Worm (Caenorhabditis elegans) whole organism, young adult: ENCODE measurements around the gene bgnt-1.3.

Experiments
- ama-1 ChIP-seq, 3 experiments: fragments of 150-350 bp in 1 of 3; sonication (generic microtip) in 2 of 3; optimal IDR thresholded peaks; 2 replicates each; lab custom pipeline; 2014 to 2018; ENCODE audit warnings: missing biosample characterization in 2 of 3, missing genetic modification characterization in 2 of 3, missing genetic modification reagents in 2 of 3
- bed-1 ChIP-seq: fragments of 200-800 bp; sonication (Bioruptor generic); IDR thresholded peaks from 2 replicates; pipeline ENCODE4 v1.3.6; 2022; ENCODE audit warnings: missing genetic modification reagents, missing genetic modification characterization, missing compliant biosample characterization
- ets-4 ChIP-seq: fragments of 200-800 bp; sonication (Bioruptor generic); optimal IDR thresholded peaks from 2 replicates; lab custom pipeline; 2018; ENCODE audit warnings: mild to moderate bottlenecking, missing genetic modification characterization, missing compliant biosample characterization
- snpc-1.1 ChIP-seq: sonication (generic microtip); optimal IDR thresholded peaks from 2 replicates; lab custom pipeline; 2017; ENCODE audit warnings: missing genetic modification characterization, mild to moderate bottlenecking, missing compliant biosample characterization, antibody characterized with exemption, moderate library complexity, missing genotype, missing genetic modification reagents; ENCODE audit not compliant: insufficient read depth

DNA sequence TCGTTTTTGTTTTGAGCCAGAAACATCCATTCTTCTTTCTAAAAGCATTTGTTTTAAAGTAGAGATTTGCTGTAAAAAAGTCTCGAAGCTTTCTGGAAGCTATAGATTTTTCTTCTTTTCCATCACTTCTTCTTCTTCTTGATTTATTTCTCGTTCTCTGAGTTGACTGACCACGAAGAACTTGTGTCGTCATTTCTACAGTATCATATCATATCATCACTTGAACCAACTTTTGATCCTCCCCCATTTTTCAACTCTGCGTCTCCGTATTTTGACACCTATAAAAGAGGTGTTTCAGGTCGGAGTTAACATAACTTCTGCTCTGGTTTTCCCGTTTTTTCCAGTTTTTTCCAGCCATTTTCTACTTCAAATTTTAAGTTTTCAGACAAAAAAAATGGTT lies 41.8 kb downstream of the bgnt-1.3 start, which contains the start of gene F11A5.9:
- TF ChIP-seq bed-1, result no peak
- TF ChIP-seq ama-1 (optimal IDR thresholded peaks at IDR 0.05; lab: Kevin White, UChicago), result no peak
- TF ChIP-seq ama-1 (GFP tag; optimal IDR thresholded peaks at IDR 0.05; lab: Kevin White, UChicago), result no peak
- no peak for TF ChIP-seq ets-4 (GFP tag; lab: Kevin White, UChicago)
- no peak for TF ChIP-seq snpc-1.1 (tag; lab: Kevin White, UChicago)
